Worm (Caenorhabditis elegans) whole organism, L4 larva: ENCODE data around the gene sel-8.

Experiments
- D1046.2 ChIP-seq: fragments of 200-800 bp; sonication (Bioruptor generic); IDR thresholded peaks from 2 replicates; pipeline ENCODE4 v1.3.6; 2022; ENCODE audit warnings: missing genetic modification characterization, missing compliant biosample characterization
- F26F4.8 ChIP-seq: fragments of 200-800 bp; sonication (Bioruptor generic); conservative IDR thresholded peaks from 2 replicates; pipeline ENCODE4 v1.3.6; 2022; ENCODE audit warnings: missing genetic modification characterization, missing compliant biosample characterization
- R02D3.7 ChIP-seq: fragments of 150-350 bp; sonication (generic microtip); optimal IDR thresholded peaks from 3 replicates; lab custom pipeline; 2014; ENCODE audit warnings: missing biosample characterization, missing genetic modification characterization
- aha-1 ChIP-seq: fragments of 150-350 bp; peaks from one replicate; lab custom pipeline; 2014; ENCODE audit warnings: missing biosample characterization, missing genetic modification characterization
- daf-12 ChIP-seq: fragments of 150-350 bp; optimal IDR thresholded peaks from 2 replicates; lab custom pipeline; 2014; ENCODE audit warnings: missing biosample characterization, missing genetic modification reagents, missing genetic modification characterization
- lsy-2 ChIP-seq, 2 experiments: fragments of 150-350 bp in 1 of 2; sonication (generic microtip) in 1 of 2; optimal IDR thresholded peaks; 2 replicates each; lab custom pipeline; 2014 to 2017; ENCODE audit warnings: missing biosample characterization in 2 of 2, missing genetic modification characterization in 2 of 2
- mdl-1 ChIP-seq, 2 experiments: fragments of 150-350 bp in 1 of 2; sonication (generic microtip) in 1 of 2; optimal IDR thresholded peaks; 2 replicates each; lab custom pipeline; 2014 to 2017; ENCODE audit warnings: missing biosample characterization in 2 of 2, missing genetic modification characterization in 2 of 2
- nhr-10 ChIP-seq: fragments of 150-350 bp; optimal IDR thresholded peaks from 2 replicates; lab custom pipeline; 2014; ENCODE audit warnings: missing biosample characterization, missing genetic modification characterization
- nhr-102 ChIP-seq: sonication (generic microtip); optimal IDR thresholded peaks from 2 replicates; lab custom pipeline; 2016; ENCODE audit warnings: mild to moderate bottlenecking, missing genetic modification characterization, moderate library complexity, missing compliant biosample characterization
- nhr-28 ChIP-seq: fragments of 150-350 bp; optimal IDR thresholded peaks from 2 replicates; lab custom pipeline; 2014; ENCODE audit warnings: missing biosample characterization, missing genetic modification characterization
- nhr-48 ChIP-seq: sonication (generic microtip); optimal IDR thresholded peaks from 2 replicates; lab custom pipeline; 2016; ENCODE audit warnings: mild to moderate bottlenecking, missing genetic modification characterization, missing compliant biosample characterization
- php-3 ChIP-seq: fragments of 200-800 bp; sonication (Bioruptor generic); IDR thresholded peaks from 2 replicates; pipeline ENCODE4 v1.3.6; 2022; ENCODE audit warnings: missing genetic modification reagents, missing genetic modification characterization, missing compliant biosample characterization
- set-16 ChIP-seq: fragments of 200-800 bp; sonication (Bioruptor generic); IDR thresholded peaks from 2 replicates; pipeline ENCODE4 v1.3.6; 2022; ENCODE audit warnings: missing genetic modification reagents, missing genetic modification characterization, missing compliant biosample characterization
- unc-62 ChIP-seq, 3 experiments: fragments of 150-350 bp in 1 of 3; sonication (generic microtip); optimal IDR thresholded peaks in 2 of 3; peaks in 1 of 3; 1 replicate in 1 of 3; 2 replicates in 2 of 3; lab custom pipeline; 2014 to 2017; ENCODE audit warnings: missing biosample characterization in 3 of 3, missing genetic modification characterization in 3 of 3, missing genetic modification reagents in 3 of 3, missing genotype in 1 of 3
- zip-2 ChIP-seq: fragments of 150-350 bp; optimal IDR thresholded peaks from 2 replicates; lab custom pipeline; 2014; ENCODE audit warnings: missing biosample characterization, missing genetic modification characterization

sel-8 gene

DNA sequence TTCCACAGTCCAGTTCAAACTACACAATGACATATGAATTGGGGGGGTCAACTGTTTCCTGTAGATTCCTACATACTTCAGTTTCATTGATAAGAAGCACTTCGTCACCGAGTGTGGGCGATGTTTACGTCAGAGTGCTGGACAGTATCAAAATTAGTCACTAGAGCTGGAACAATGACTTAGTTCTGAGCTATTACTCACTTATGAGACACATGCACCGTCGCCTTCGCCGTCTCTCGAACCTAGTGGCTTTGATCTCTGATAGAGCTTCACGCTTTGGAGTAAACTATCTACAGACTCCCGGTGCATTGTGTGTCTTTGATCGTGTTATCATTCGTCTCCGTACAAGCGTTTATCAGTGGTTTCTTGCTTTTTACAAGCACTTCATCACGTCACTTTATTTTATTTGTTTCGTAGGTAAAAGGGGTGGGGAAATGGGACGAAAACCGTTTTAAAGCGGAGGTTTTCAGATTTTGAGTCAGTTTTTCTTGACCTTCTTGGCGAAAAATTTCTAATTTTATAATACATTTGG is 55.5 kb downstream of the sel-8 start (continued):
- TF ChIP-seq lsy-2 (tag; optimal IDR thresholded peaks at IDR 0.05; lab: Kevin White, UChicago), result no peak
- TF ChIP-seq zip-2 (tag; lab: Kevin White, UChicago), result no peak
- TF ChIP-seq nhr-28, result peak; percentile 26
- TF ChIP-seq F26F4.8 (GFP tag; lab: Robert Waterston, UW), result no peak
- TF ChIP-seq mdl-1 (tag; optimal IDR thresholded peaks at IDR 0.05; lab: Kevin White, UChicago), result no peak
- no peak for TF ChIP-seq nhr-102 (tag; lab: Kevin White, UChicago)
- TF ChIP-seq php-3 (GFP tag; lab: Robert Waterston, UW), result no peak
- no peak for TF ChIP-seq nhr-10 (tag; lab: Kevin White, UChicago)
- TF ChIP-seq, all 104 proteins: peak for 7

DNA sequence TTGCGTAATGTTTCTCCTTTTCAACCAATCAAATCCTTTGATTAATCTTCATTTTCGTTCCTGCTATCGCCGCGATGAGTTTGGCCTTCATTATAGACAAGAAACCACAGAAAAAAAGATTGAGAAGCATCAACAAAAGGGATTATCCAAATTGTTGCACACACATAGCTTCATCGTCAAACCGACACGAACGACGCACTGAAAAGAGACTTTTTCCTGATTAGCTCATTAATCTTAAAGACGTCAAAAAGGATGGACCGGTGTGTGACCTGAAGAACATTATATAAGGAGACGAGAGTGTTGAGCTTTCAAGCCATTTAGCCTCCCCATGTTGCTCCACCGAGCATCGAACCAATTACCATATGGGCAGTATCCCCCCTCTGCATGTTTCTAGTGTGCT is 57.2 kb downstream of the sel-8 start:
- no peak for TF ChIP-seq unc-62 (GFP tag; optimal IDR thresholded peaks at IDR 0.05 in 1 of 2; lab: Kevin White, UChicago)
- no peak for TF ChIP-seq unc-62 (tag; optimal IDR thresholded peaks at IDR 0.05; lab: Kevin White, UChicago)
- TF ChIP-seq nhr-48 (tag; lab: Kevin White, UChicago), result no peak
- peak; percentile 92 for TF ChIP-seq aha-1 (tag; lab: Kevin White, UChicago)
- TF ChIP-seq R02D3.7 (tag; lab: Kevin White, UChicago), result no peak

DNA sequence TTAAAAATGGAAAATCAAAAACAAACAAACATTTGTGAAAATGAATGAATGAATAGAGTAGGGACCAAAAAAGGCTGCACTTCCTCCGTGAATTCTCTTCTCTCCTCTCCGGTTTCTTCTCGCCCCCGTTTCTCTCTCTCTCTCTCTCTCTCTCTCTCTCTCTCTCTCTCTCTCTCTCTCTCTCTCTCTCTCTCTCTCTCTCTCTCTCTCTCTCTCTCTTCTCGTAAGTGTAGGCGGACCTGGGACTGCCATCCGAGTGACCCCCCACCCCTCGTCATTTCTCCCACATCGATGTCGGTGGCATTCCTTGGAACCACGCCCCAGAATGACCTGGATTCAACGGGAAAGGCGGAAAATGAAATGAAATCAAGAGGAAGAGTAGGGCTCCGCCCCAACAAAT is 60.2 kb downstream of the sel-8 start:
- no peak for TF ChIP-seq daf-12 (tag; lab: Kevin White, UChicago)
- TF ChIP-seq set-16 (GFP tag; lab: Robert Waterston, UW), result peak; percentile 86

DNA sequence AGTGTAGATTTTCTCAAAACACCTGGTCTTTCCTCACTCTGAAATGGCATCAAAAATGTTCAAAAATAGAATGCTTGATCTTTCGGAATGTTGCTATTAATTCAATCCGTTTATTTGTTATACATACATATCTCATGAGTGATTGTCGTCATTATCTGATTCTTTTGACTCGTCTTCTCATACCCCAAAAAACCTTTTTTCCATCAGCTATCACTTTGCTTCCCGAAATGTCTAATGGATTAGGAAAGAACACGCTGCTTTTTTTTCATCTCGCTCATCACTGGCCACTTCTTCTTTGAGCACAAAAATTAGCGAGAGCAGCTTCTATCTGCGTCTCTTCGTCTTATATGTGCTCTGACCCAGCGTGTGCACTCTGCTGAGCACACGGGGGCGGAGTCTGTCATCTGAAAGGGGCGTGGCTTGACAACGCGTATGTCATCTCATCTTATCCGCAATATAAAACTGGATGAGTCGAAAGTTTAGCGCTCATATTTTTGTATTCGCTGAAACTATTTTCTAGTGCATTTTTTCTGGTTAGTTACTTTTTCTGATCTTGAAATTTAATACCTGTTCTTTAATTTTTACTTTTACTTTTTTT is 62.1 kb downstream of the sel-8 start:
- peak; percentile 58 for TF ChIP-seq aha-1 (tag; lab: Kevin White, UChicago)
- no peak for TF ChIP-seq D1046.2
- TF ChIP-seq, all 104 proteins: peak for 1
